Worm (Caenorhabditis elegans): ENCODE data around the gene ras-2.

DNA sequence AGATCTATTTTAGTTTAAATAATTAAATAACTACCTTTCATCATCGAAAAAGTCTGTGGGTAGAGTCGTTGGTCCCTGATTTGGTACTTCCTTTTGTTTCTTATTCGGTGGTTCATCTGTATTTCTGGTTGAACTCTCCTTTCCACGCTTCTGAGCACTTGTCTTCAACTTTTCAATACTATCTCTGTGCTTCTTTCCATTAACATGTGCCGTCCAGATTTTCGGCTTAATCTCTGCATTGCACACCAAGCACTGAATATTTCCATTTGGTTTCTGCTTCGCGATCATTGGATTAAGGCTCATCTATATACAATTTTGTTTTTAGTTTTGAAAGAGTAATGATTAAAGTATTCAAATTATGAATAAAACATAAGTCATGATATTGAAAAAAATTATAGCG, 40.0 kb downstream of the ras-2 start, which contains the start of gene sel-13:
- no peak for TF ChIP-seq lin-15B (tag; optimal IDR thresholded peaks at IDR 0.05)
- no peak for TF ChIP-seq spr-1 (tag; optimal IDR thresholded peaks at IDR 0.05)
- no peak for TF ChIP-seq zag-1 (tag; optimal IDR thresholded peaks at IDR 0.05)
- no peak for TF ChIP-seq ztf-11 (tag; optimal IDR thresholded peaks at IDR 0.05)
- TF ChIP-seq nhr-10 (tag; optimal IDR thresholded peaks at IDR 0.05) = no peak
- TF ChIP-seq unc-39 (tag; optimal IDR thresholded peaks at IDR 0.05) = no peak
- TF ChIP-seq mep-1 (tag; optimal IDR thresholded peaks at IDR 0.05) = no peak
- TF ChIP-seq ama-1 (optimal IDR thresholded peaks at IDR 0.05) = no peak
- TF ChIP-seq lin-1 (GFP tag; IDR thresholded peaks at IDR 0.05) = no peak
- no peak for TF ChIP-seq F49E8.2 (tag; optimal IDR thresholded peaks at IDR 0.05; ENCODE audit: borderline replicate concordance)

Data from whole organism, L4 larva.